Worm (Caenorhabditis elegans): ENCODE data around the gene ZK616.2.

Gene ZK616.2

ce11 chrIV:5394687-5395086 lies 3.0 kb upstream of the ZK616.2 start, which contains the start of the genes perm-3 and swsn-6 (continued):
- TF ChIP-seq jun-1 (tag; optimal IDR thresholded peaks at IDR 0.05) (peak; percentile 49), Y116A8C.19 (tag; optimal IDR thresholded peaks at IDR 0.05; ENCODE audit: borderline replicate concordance) (no peak), aha-1 (tag; optimal IDR thresholded peaks at IDR 0.05) (peak; percentile 16), lin-35 (GFP tag; optimal IDR thresholded peaks at IDR 0.05) (peak; percentile 86), rnt-1 (tag; optimal IDR thresholded peaks at IDR 0.05) (peak; percentile 89), nhr-47 (tag; optimal IDR thresholded peaks at IDR 0.05) (peak; percentile 91), F16B12.6 (tag; optimal IDR thresholded peaks at IDR 0.05) (peak; percentile 64), nhr-11 (tag; optimal IDR thresholded peaks at IDR 0.05) (peak; percentile 31), egl-27 (tag; optimal IDR thresholded peaks at IDR 0.05) (no peak), blmp-1 (tag; optimal IDR thresholded peaks at IDR 0.05) (peak; percentile 53), dpl-1 (GFP tag; optimal IDR thresholded peaks at IDR 0.05) (peak; percentile 78 to 84 (median 84)), mef-2 (tag; optimal IDR thresholded peaks at IDR 0.05) (peak; percentile 23), pag-3 (tag; optimal IDR thresholded peaks at IDR 0.05; ENCODE audit: borderline replicate concordance, insufficient read depth) (no peak), fkh-8 (tag; optimal IDR thresholded peaks at IDR 0.05) (peak; percentile 65), fkh-10 (GFP tag; optimal IDR thresholded peaks at IDR 0.05) (peak; percentile 35), elt-2 (tag; optimal IDR thresholded peaks at IDR 0.05) (peak; percentile 49), ceh-8 (GFP tag; optimal IDR thresholded peaks at IDR 0.05) (peak; percentile 57), C34B4.2 (tag; optimal IDR thresholded peaks at IDR 0.05) (no peak), nhr-90 (tag; optimal IDR thresholded peaks at IDR 0.05; ENCODE audit: poor library complexity) (peak; percentile 82), nhr-84 (tag; optimal IDR thresholded peaks at IDR 0.05) (no peak), alr-1 (tag; optimal IDR thresholded peaks at IDR 0.05; ENCODE audit: borderline replicate concordance) (no peak), egl-13 (tag; optimal IDR thresholded peaks at IDR 0.05) (peak; percentile 77), elt-3 (tag; optimal IDR thresholded peaks at IDR 0.05) (peak in 2 of 6 experiments; percentile 26 to 78), ztf-11 (tag; optimal IDR thresholded peaks at IDR 0.05) (peak in 1 of 2 experiments; percentile 39), ceh-88 (GFP tag; IDR thresholded peaks at IDR 0.05) (peak; percentile 19; the same call in 1 of the 2 replicates), ztf-4 (tag; optimal IDR thresholded peaks at IDR 0.05) (peak; percentile 61), lin-39 (tag; optimal IDR thresholded peaks at IDR 0.05) (peak; percentile 87), sup-37 (GFP tag; optimal IDR thresholded peaks at IDR 0.05) (no peak), irx-1 (tag; optimal IDR thresholded peaks at IDR 0.05) (peak; percentile 82), ceh-82 (tag; optimal IDR thresholded peaks at IDR 0.05) (peak; percentile 72 to 93 (median 85)), zip-4 (GFP tag; optimal IDR thresholded peaks at IDR 0.05) (peak; percentile 61), xbp-1 (tag; optimal IDR thresholded peaks at IDR 0.05) (peak; percentile 83), ama-1 (optimal IDR thresholded peaks at IDR 0.05) (peak; percentile 42), snu-23 (GFP tag; optimal IDR thresholded peaks at IDR 0.05) (peak; percentile 89), lin-14 (GFP tag; optimal IDR thresholded peaks at IDR 0.05) (peak; percentile 83), skn-1 (tag; optimal IDR thresholded peaks at IDR 0.05) (peak; percentile 29), sox-4 (tag; optimal IDR thresholded peaks at IDR 0.05) (peak; percentile 46), pax-3 (tag; optimal IDR thresholded peaks at IDR 0.05) (peak; percentile 38), lsy-2 (tag; optimal IDR thresholded peaks at IDR 0.05) (peak; percentile 88 to 93), nhr-12 (tag; optimal IDR thresholded peaks at IDR 0.05) (no peak), unc-98 (GFP tag; IDR thresholded peaks at IDR 0.05) (no peak), efl-3 (GFP tag; optimal IDR thresholded peaks at IDR 0.05) (no peak), unc-86 (tag; optimal IDR thresholded peaks at IDR 0.05) (peak; percentile 81), dsc-1 (tag; optimal IDR thresholded peaks at IDR 0.05) (peak; percentile 83), tlp-1 (tag; optimal IDR thresholded peaks at IDR 0.05) (no peak), unc-130 (tag; optimal IDR thresholded peaks at IDR 0.05) (peak; percentile 86), hpl-2 (GFP tag; optimal IDR thresholded peaks at IDR 0.05) (peak; percentile 17), grh-1 (GFP tag; IDR thresholded peaks at IDR 0.05) (peak; percentile 71), C16A3.4 (tag; optimal IDR thresholded peaks at IDR 0.05) (peak; percentile 82), efl-1 (optimal IDR thresholded peaks at IDR 0.05) (peak; percentile 78 to 85), efl-1 (GFP tag; optimal IDR thresholded peaks at IDR 0.05 in 1 of 2) (peak; percentile 84 to 98), C04F5.9 (tag; optimal IDR thresholded peaks at IDR 0.05) (peak; percentile 25), ceh-90 (tag; optimal IDR thresholded peaks at IDR 0.05) (no peak)

Measured in whole organism, L1 larva.